Fruit fly (Drosophila melanogaster) whole organism: ENCODE measurements around the gene Zip89B.

Experiments
- CG8478 ChIP-seq: fragments of >200 bp; optimal IDR thresholded peaks from 2 replicates; lab custom pipeline; 2018; ENCODE audit warnings: inconsistent platforms
- Dll ChIP-seq: fragments of >200 bp; optimal IDR thresholded peaks from 2 replicates; lab custom pipeline; 2017
- EcR ChIP-seq, 2 experiments: fragments of >200 bp; optimal IDR thresholded peaks; 2 replicates each; lab custom pipeline; 2017; ENCODE audit warnings: missing biosample characterization in 2 of 2, missing genetic modification characterization in 2 of 2, missing genetic modification reagents in 2 of 2
- pan ChIP-seq: fragments of >200 bp; optimal IDR thresholded peaks from 2 replicates; lab custom pipeline; 2017
- psq ChIP-seq: fragments of >200 bp; optimal IDR thresholded peaks from 2 replicates; lab custom pipeline; 2017
- usp ChIP-seq: fragments of >200 bp; optimal IDR thresholded peaks from 2 replicates; lab custom pipeline; 2017; ENCODE audit warnings: missing biosample characterization, missing genetic modification characterization, mixed read lengths

dm6 chr3R:16316747-16317146, 11.2 kb downstream of the Zip89B start:
- no peak for TF ChIP-seq pan (lab: Kevin White, UChicago)
- TF ChIP-seq psq = no peak
- TF ChIP-seq usp (GFP tag; lab: Kevin White, UChicago) = no peak
- TF ChIP-seq CG8478 (lab: Kevin White, UChicago) = no peak
- no peak for TF ChIP-seq Dll (lab: Kevin White, UChicago)
- TF ChIP-seq EcR (GFP tag; optimal IDR thresholded peaks at IDR 0.05; lab: Kevin White, UChicago) = no peak
